Worm (Caenorhabditis elegans) whole organism, L3 larva: ENCODE measurements around the gene ZK669.5.
A peak's percentile ranks its signal among the peaks of the same experiment; 100 is the strongest.

Experiments used
- R02D3.7 ChIP-seq: fragments of 150-350 bp; optimal IDR thresholded peaks from 2 replicates; lab custom pipeline; 2014; ENCODE audit warnings: missing biosample characterization, missing genetic modification characterization
- ZK546.5 ChIP-seq: sonication (generic microtip); optimal IDR thresholded peaks from 2 replicates; lab custom pipeline; 2017; ENCODE audit warnings: missing biosample characterization, missing genetic modification characterization
- aly-2 ChIP-seq: fragments of 150-350 bp; optimal IDR thresholded peaks from 2 replicates; lab custom pipeline; 2014; ENCODE audit warnings: missing biosample characterization, missing genetic modification characterization
- ama-1 ChIP-seq: fragments of 150-350 bp; optimal IDR thresholded peaks from 2 replicates; lab custom pipeline; 2018
- ceh-16 ChIP-seq: sonication (generic microtip); optimal IDR thresholded peaks from 2 replicates; lab custom pipeline; 2017; ENCODE audit warnings: missing biosample characterization, missing genetic modification characterization
- ceh-28 ChIP-seq: fragments of 150-350 bp; optimal IDR thresholded peaks from 2 replicates; lab custom pipeline; 2014; ENCODE audit warnings: missing biosample characterization, missing genetic modification reagents, missing genetic modification characterization
- ceh-82 ChIP-seq: fragments of 150-350 bp; optimal IDR thresholded peaks from 2 replicates; lab custom pipeline; 2014; ENCODE audit warnings: missing biosample characterization, missing genetic modification characterization
- ceh-9 ChIP-seq: sonication (generic microtip); optimal IDR thresholded peaks from 2 replicates; lab custom pipeline; 2018; ENCODE audit warnings: missing biosample characterization, missing genetic modification characterization
- daf-12 ChIP-seq: fragments of 150-350 bp; optimal IDR thresholded peaks from 2 replicates; lab custom pipeline; 2014; ENCODE audit warnings: missing biosample characterization, missing genetic modification reagents, missing genetic modification characterization
- egl-27 ChIP-seq: sonication (generic microtip); optimal IDR thresholded peaks from 4 replicates; lab custom pipeline; 2017; ENCODE audit warnings: missing biosample characterization, missing genetic modification reagents, missing genetic modification characterization
- egl-5 ChIP-seq: fragments of 150-350 bp; optimal IDR thresholded peaks from 2 replicates; lab custom pipeline; 2017; ENCODE audit warnings: missing biosample characterization, missing genetic modification reagents, missing genetic modification characterization, inconsistent platforms
- elt-1 ChIP-seq: fragments of 150-350 bp; optimal IDR thresholded peaks from 2 replicates; lab custom pipeline; 2014; ENCODE audit warnings: missing biosample characterization, missing genetic modification characterization
- elt-2 ChIP-seq: sonication (generic microtip); optimal IDR thresholded peaks from 2 replicates; lab custom pipeline; 2016; ENCODE audit warnings: missing genetic modification reagents, mild to moderate bottlenecking, missing genetic modification characterization, missing compliant biosample characterization
- elt-3 ChIP-seq, 3 experiments: fragments of 150-350 bp in 1 of 3; sonication (generic microtip) in 2 of 3; optimal IDR thresholded peaks; 2 replicates in 2 of 3; 4 replicates in 1 of 3; lab custom pipeline; 2014 to 2017; ENCODE audit warnings: missing biosample characterization in 3 of 3, missing genetic modification characterization in 3 of 3
- eor-1 ChIP-seq, 2 experiments: fragments of 150-350 bp; optimal IDR thresholded peaks; 2 replicates each; lab custom pipeline; 2014 to 2018; ENCODE audit warnings: missing biosample characterization in 2 of 2, missing genetic modification characterization in 2 of 2
- fkh-10 ChIP-seq: sonication (generic microtip); optimal IDR thresholded peaks from 2 replicates; lab custom pipeline; 2017; ENCODE audit warnings: missing biosample characterization, missing genetic modification reagents, missing genetic modification characterization
- fkh-2 ChIP-seq: fragments of 150-350 bp; optimal IDR thresholded peaks from 2 replicates; lab custom pipeline; 2014; ENCODE audit warnings: missing biosample characterization, missing genetic modification reagents, missing genetic modification characterization
- fos-1 ChIP-seq: fragments of 150-350 bp; optimal IDR thresholded peaks from 2 replicates; lab custom pipeline; 2014; ENCODE audit warnings: missing biosample characterization, missing genetic modification characterization
- hmg-11 ChIP-seq: sonication (generic microtip); optimal IDR thresholded peaks from 2 replicates; lab custom pipeline; 2016; ENCODE audit warnings: missing genetic modification characterization, missing compliant biosample characterization
- jun-1 ChIP-seq: fragments of 150-350 bp; optimal IDR thresholded peaks from 2 replicates; lab custom pipeline; 2014; ENCODE audit warnings: missing biosample characterization, missing genetic modification reagents, missing genetic modification characterization
- lin-15B ChIP-seq: fragments of 150-350 bp; optimal IDR thresholded peaks from 2 replicates; lab custom pipeline; 2014; ENCODE audit warnings: missing biosample characterization, missing genetic modification characterization
- lin-39 ChIP-seq: fragments of 150-350 bp; optimal IDR thresholded peaks from 2 replicates; lab custom pipeline; 2018; ENCODE audit warnings: missing biosample characterization, missing genetic modification reagents, missing genetic modification characterization
- lsy-12 ChIP-seq: sonication (generic microtip); optimal IDR thresholded peaks from 2 replicates; lab custom pipeline; 2016; ENCODE audit warnings: mild to moderate bottlenecking, missing genetic modification characterization, missing compliant biosample characterization
- mdl-1 ChIP-seq: fragments of 150-350 bp; optimal IDR thresholded peaks from 2 replicates; lab custom pipeline; 2014; ENCODE audit warnings: missing biosample characterization, missing genetic modification characterization
- mml-1 ChIP-seq: fragments of 150-350 bp; sonication (generic microtip); optimal IDR thresholded peaks from 3 replicates; lab custom pipeline; 2014; ENCODE audit warnings: missing biosample characterization, missing genetic modification characterization
- nhr-11 ChIP-seq: fragments of 150-350 bp; optimal IDR thresholded peaks from 2 replicates; lab custom pipeline; 2014; ENCODE audit warnings: missing biosample characterization, missing genetic modification characterization
- nhr-12 ChIP-seq: fragments of 150-350 bp; optimal IDR thresholded peaks from 2 replicates; lab custom pipeline; 2014; ENCODE audit warnings: missing biosample characterization, missing genetic modification characterization
- nhr-23 ChIP-seq: fragments of 150-350 bp; optimal IDR thresholded peaks from 2 replicates; lab custom pipeline; 2014; ENCODE audit warnings: missing biosample characterization, missing genetic modification reagents, missing genetic modification characterization
- nhr-237 ChIP-seq: fragments of 150-350 bp; optimal IDR thresholded peaks from 2 replicates; lab custom pipeline; 2014; ENCODE audit warnings: missing biosample characterization, missing genetic modification characterization
- nhr-25 ChIP-seq: sonication (generic microtip); optimal IDR thresholded peaks from 2 replicates; lab custom pipeline; 2017; ENCODE audit warnings: missing biosample characterization, missing genetic modification characterization
- nhr-28 ChIP-seq: fragments of 150-350 bp; optimal IDR thresholded peaks from 2 replicates; lab custom pipeline; 2014; ENCODE audit warnings: missing biosample characterization, missing genetic modification characterization
- nhr-43 ChIP-seq: sonication (generic microtip); optimal IDR thresholded peaks from 2 replicates; lab custom pipeline; 2016; ENCODE audit warnings: mild to moderate bottlenecking, missing genetic modification characterization, missing compliant biosample characterization; ENCODE audit not compliant: poor library complexity, severe bottlenecking
- nhr-67 ChIP-seq: fragments of 150-350 bp; optimal IDR thresholded peaks from 2 replicates; lab custom pipeline; 2014; ENCODE audit warnings: missing biosample characterization, missing genetic modification characterization
- nhr-76 ChIP-seq: fragments of 150-350 bp; sonication (generic microtip); optimal IDR thresholded peaks from 5 replicates; lab custom pipeline; 2014; ENCODE audit warnings: missing biosample characterization, missing genetic modification characterization
- nhr-77 ChIP-seq: fragments of 150-350 bp; optimal IDR thresholded peaks from 2 replicates; lab custom pipeline; 2014; ENCODE audit warnings: missing biosample characterization, missing genetic modification characterization
- pha-4 ChIP-seq: fragments of 150-350 bp; optimal IDR thresholded peaks from 2 replicates; lab custom pipeline; 2014; ENCODE audit warnings: missing biosample characterization, missing genetic modification reagents, missing genetic modification characterization
- pqm-1 ChIP-seq: fragments of 150-350 bp; optimal IDR thresholded peaks from 2 replicates; lab custom pipeline; 2017; ENCODE audit warnings: missing biosample characterization, missing genetic modification characterization, inconsistent platforms
- sea-2 ChIP-seq: fragments of 150-350 bp; sonication (generic microtip); optimal IDR thresholded peaks from 4 replicates; lab custom pipeline; 2014; ENCODE audit warnings: missing biosample characterization, missing genetic modification reagents, missing genetic modification characterization
- skn-1 ChIP-seq: fragments of 150-350 bp; optimal IDR thresholded peaks from 2 replicates; lab custom pipeline; 2014; ENCODE audit warnings: missing biosample characterization, missing genetic modification characterization
- snpc-4 ChIP-seq: fragments of 150-350 bp; optimal IDR thresholded peaks from 2 replicates; lab custom pipeline; 2014; ENCODE audit warnings: missing biosample characterization, missing genetic modification characterization
- tbx-2 ChIP-seq: sonication (generic microtip); optimal IDR thresholded peaks from 2 replicates; lab custom pipeline; 2016; ENCODE audit warnings: mild to moderate bottlenecking, missing genetic modification characterization, missing compliant biosample characterization
- unc-39 ChIP-seq: sonication (generic microtip); optimal IDR thresholded peaks from 4 replicates; lab custom pipeline; 2017; ENCODE audit warnings: missing biosample characterization, missing genetic modification characterization
- unc-62 ChIP-seq: fragments of 150-350 bp; sonication (generic microtip); optimal IDR thresholded peaks from 4 replicates; lab custom pipeline; 2014; ENCODE audit warnings: missing biosample characterization, missing genetic modification reagents, missing genetic modification characterization
- zag-1 ChIP-seq: fragments of 150-350 bp; optimal IDR thresholded peaks from 2 replicates; lab custom pipeline; 2014; ENCODE audit warnings: missing biosample characterization, missing genetic modification characterization
- ztf-11 ChIP-seq: fragments of 150-350 bp; optimal IDR thresholded peaks from 2 replicates; lab custom pipeline; 2014; ENCODE audit warnings: missing biosample characterization, missing genetic modification characterization
- ztf-4 ChIP-seq: fragments of 150-350 bp; optimal IDR thresholded peaks from 2 replicates; lab custom pipeline; 2014; ENCODE audit warnings: missing biosample characterization, missing genetic modification characterization

ZK669.5 gene

DNA sequence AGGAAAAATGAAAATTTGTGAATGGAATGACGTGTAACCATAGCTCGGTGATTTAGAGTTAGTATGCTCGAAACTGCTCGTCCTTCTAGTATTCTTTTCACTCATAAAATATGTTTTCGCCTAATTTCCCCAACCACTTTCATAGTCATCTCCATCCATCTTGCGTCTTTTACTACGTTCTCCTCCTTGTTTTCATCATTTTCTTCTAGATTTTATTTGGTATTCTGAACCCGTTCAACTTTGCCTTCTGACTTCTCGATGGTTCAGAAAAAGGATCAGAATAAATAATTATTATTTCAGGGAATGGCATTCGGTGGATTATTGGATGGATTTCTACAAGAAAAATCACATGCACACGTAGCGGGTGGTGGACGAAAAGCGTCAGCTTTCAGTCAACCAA is 11.9 kb upstream of the ZK669.5 start, which contains the start of gene C04H4.1:
Gene C04H4.1 (plus strand): TSS at position 301 of the 400 bp plus-strand sequence.
- TF ChIP-seq fos-1 (tag; lab: Kevin White, UChicago) = no peak
- TF ChIP-seq ceh-16 (tag; lab: Kevin White, UChicago) = no peak
- no peak for TF ChIP-seq lsy-12 (tag; lab: Kevin White, UChicago)
- TF ChIP-seq fkh-10 (GFP tag; lab: Kevin White, UChicago) = no peak
- no peak for TF ChIP-seq nhr-25
- no peak for TF ChIP-seq elt-3 (tag; optimal IDR thresholded peaks at IDR 0.05; lab: Kevin White, UChicago)
- TF ChIP-seq egl-27 = no peak
- TF ChIP-seq nhr-28 = no peak

DNA sequence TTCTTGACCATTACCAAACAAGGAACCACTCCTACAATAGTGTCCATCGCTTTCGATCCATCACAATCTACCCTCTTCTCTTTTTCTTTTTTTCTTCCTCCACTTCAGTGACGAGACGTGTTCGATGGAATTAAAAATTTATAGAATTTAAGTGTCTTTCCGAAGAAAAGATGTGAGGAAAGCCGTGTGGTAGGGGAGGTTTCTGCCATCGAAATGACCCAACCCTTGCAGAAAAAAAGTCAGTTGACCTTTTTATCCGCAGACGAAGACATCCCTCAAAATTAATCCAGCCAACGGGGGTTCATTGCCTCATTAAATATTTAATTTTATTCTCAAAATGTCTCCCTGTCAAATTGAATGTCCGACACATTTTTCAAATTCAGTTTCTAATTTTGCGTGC is 8.9 kb upstream of the ZK669.5 start:
- TF ChIP-seq R02D3.7 (tag; lab: Kevin White, UChicago) (no peak), nhr-67 (tag; lab: Kevin White, UChicago) (no peak), lsy-12 (tag; lab: Kevin White, UChicago) (no peak), ztf-11 (tag; lab: Kevin White, UChicago) (no peak), lin-15B (tag; lab: Kevin White, UChicago) (no peak), nhr-28 (no peak), ama-1 (lab: Kevin White, UChicago) (no peak)
- TF ChIP-seq, all 47 proteins: peak for 0

DNA sequence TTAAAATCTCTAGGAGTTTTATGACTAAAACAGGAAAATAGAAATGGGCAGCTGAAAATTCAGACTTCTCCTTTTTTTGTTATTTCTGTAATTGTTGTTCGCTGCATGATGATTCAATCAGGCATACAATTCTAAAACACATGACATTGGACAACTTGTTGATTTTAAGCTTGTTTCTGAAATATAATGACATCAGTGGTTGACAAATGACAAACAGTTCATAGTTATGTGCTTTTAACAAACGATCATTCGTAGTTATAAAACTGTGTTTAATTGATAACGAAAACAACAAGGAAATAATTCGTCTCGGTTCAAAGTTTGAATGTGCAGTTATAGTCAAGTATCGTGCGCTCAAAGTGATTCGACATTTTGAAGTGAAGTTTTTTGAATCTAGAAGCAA is 1.6 kb upstream of the ZK669.5 start:
- TF ChIP-seq pqm-1 (tag; lab: Kevin White, UChicago) (peak; percentile 49), ZK546.5 (tag; lab: Kevin White, UChicago) (no peak)

DNA sequence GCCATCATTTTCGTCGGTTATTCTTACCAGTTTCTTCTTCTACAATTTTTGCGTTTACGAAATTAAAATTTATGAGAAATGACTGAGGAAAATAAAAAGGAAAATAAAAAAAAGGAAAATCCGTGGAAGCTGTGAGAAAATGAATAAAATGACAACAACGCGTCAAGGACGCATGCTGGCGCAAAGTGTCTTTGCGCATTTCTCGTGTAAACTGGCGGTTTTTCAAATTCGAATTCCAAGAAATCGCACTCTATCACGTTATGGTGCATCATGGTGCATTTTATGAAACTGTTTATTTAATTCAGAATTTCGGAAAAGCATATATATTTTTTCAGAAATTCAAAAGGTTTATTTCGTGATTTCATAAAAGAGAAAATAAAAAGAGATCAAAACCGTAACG is 1.5 kb downstream of the ZK669.5 start, which contains the start of gene dbt-1:
Gene dbt-1 (minus strand): TSS at position 39 of the 400 bp plus-strand sequence.
- TF ChIP-seq ceh-9 (tag; lab: Kevin White, UChicago) (no peak), nhr-23 (peak; percentile 79), pha-4 (tag; lab: Kevin White, UChicago) (peak; percentile 81), lin-15B (tag; lab: Kevin White, UChicago) (peak; percentile 77), skn-1 (tag; lab: Kevin White, UChicago) (no peak), lsy-12 (tag; lab: Kevin White, UChicago) (peak; percentile 68), elt-3 (tag; optimal IDR thresholded peaks at IDR 0.05; lab: Kevin White, UChicago) (no peak), nhr-28 (no peak), ceh-16 (tag; lab: Kevin White, UChicago) (no peak), ZK546.5 (tag; lab: Kevin White, UChicago) (no peak), eor-1 (tag; optimal IDR thresholded peaks at IDR 0.05; lab: Kevin White, UChicago) (no peak), nhr-76 (tag; lab: Kevin White, UChicago) (no peak), jun-1 (peak; percentile 75), tbx-2 (tag; lab: Kevin White, UChicago) (peak; percentile 62), ztf-11 (tag; lab: Kevin White, UChicago) (no peak), nhr-11 (peak; percentile 22), nhr-67 (tag; lab: Kevin White, UChicago) (no peak), hmg-11 (tag; lab: Kevin White, UChicago) (peak; percentile 79), elt-2 (peak; percentile 42), ztf-4 (tag; lab: Kevin White, UChicago) (peak; percentile 49), lin-39 (tag; lab: Kevin White, UChicago) (peak; percentile 84), R02D3.7 (tag; lab: Kevin White, UChicago) (peak; percentile 75), zag-1 (tag; lab: Kevin White, UChicago) (no peak), mdl-1 (tag; lab: Kevin White, UChicago) (peak; percentile 44), egl-5 (tag; lab: Kevin White, UChicago) (no peak), nhr-25 (peak; percentile 78), pqm-1 (tag; lab: Kevin White, UChicago) (peak; percentile 36), nhr-237 (no peak), ceh-82 (tag; lab: Kevin White, UChicago) (peak; percentile 29), ama-1 (lab: Kevin White, UChicago) (peak; percentile 65), aly-2 (tag; lab: Kevin White, UChicago) (no peak), unc-62 (GFP tag; lab: Kevin White, UChicago) (no peak), nhr-12 (tag; lab: Kevin White, UChicago) (no peak), nhr-77 (peak; percentile 67), unc-39 (tag; lab: Kevin White, UChicago) (no peak), fkh-10 (GFP tag; lab: Kevin White, UChicago) (no peak), elt-1 (tag; lab: Kevin White, UChicago) (no peak), sea-2 (no peak), mml-1 (no peak), nhr-43 (tag; lab: Kevin White, UChicago) (peak; percentile 70), daf-12 (tag; lab: Kevin White, UChicago) (no peak), fos-1 (tag; lab: Kevin White, UChicago) (no peak), snpc-4 (tag; lab: Kevin White, UChicago) (peak; percentile 39), ceh-28 (peak; percentile 63), fkh-2 (tag; lab: Kevin White, UChicago) (no peak), egl-27 (no peak)
